Fruit fly (Drosophila melanogaster) whole organism, embryonic: ENCODE results near the gene Ir21a.
"Not testable (repeated sequence)": the region's sequence is repeated elsewhere in the genome, so short reads cannot be mapped to it uniquely, and the experiment has no call there.

Experiments used
- CG11504 ChIP-seq: fragments of 200-800 bp; sonication (Bioruptor generic); optimal IDR thresholded peaks from 3 replicates; lab custom pipeline; 2019; ENCODE audit warnings: missing biosample characterization, mild to moderate bottlenecking, missing genetic modification characterization, moderate library complexity
- CG8478 ChIP-seq: fragments of >200 bp; optimal IDR thresholded peaks from 2 replicates; lab custom pipeline; 2018
- H15 ChIP-seq: fragments of 200-800 bp; sonication (Bioruptor generic); IDR thresholded peaks from 3 replicates; pipeline ENCODE4 v1.3.6; 2022; ENCODE audit warnings: missing biosample characterization, missing genetic modification characterization
- Kr ChIP-seq: fragments of 200-800 bp; sonication (Bioruptor generic); optimal IDR thresholded peaks from 2 replicates; lab custom pipeline; 2017; ENCODE audit warnings: missing biosample characterization, mild to moderate bottlenecking, missing genetic modification characterization
- Med ChIP-seq: fragments of 200-800 bp; sonication (Bioruptor generic); peaks from one replicate; lab custom pipeline; 2016; ENCODE audit warnings: missing biosample characterization, missing genetic modification characterization, mild to moderate bottlenecking, inconsistent platforms, moderate library complexity
- Sry-β ChIP-seq: fragments of 200-800 bp; sonication (Bioruptor generic); optimal IDR thresholded peaks from 2 replicates; lab custom pipeline; 2018; ENCODE audit warnings: missing biosample characterization, mild to moderate bottlenecking, missing genetic modification characterization, moderate library complexity
- Ssrp ChIP-seq: fragments of 200-800 bp; sonication (Bioruptor generic); optimal IDR thresholded peaks from 2 replicates; lab custom pipeline; 2018; ENCODE audit warnings: missing biosample characterization, mild to moderate bottlenecking, missing genetic modification characterization, moderate library complexity
- chn ChIP-seq: fragments of 200-800 bp; sonication (Bioruptor generic); optimal IDR thresholded peaks from 2 replicates; lab custom pipeline; 2016; ENCODE audit warnings: missing biosample characterization, missing genetic modification characterization
- dati ChIP-seq: fragments of 200-800 bp; sonication (Bioruptor generic); IDR thresholded peaks from 2 replicates; pipeline ENCODE4 v1.3.6; 2022; ENCODE audit warnings: missing biosample characterization, missing genetic modification characterization
- gce ChIP-seq: fragments of 200-800 bp; sonication (Bioruptor generic); IDR thresholded peaks from 3 replicates; pipeline ENCODE4 v1.3.6; 2022; ENCODE audit warnings: missing biosample characterization, missing genetic modification characterization
- prd ChIP-seq, 3 experiments: fragments of >200 bp in 2 of 3; fragments of 200-800 bp in 1 of 3; sonication (Bioruptor generic) in 1 of 3; optimal IDR thresholded peaks in 2 of 3; IDR thresholded peaks in 1 of 3; 2 replicates in 2 of 3; 3 replicates in 1 of 3; pipeline versions ENCODE4 v1.3.6 to Lab custom; 2017 to 2022; ENCODE audit warnings: missing biosample characterization in 1 of 3, missing genetic modification characterization in 1 of 3
- stwl ChIP-seq: fragments of 200-800 bp; sonication (Bioruptor generic); optimal IDR thresholded peaks from 3 replicates; lab custom pipeline; 2018; ENCODE audit warnings: missing biosample characterization, mild to moderate bottlenecking, missing genetic modification characterization, moderate library complexity
- wor ChIP-seq: fragments of 200-800 bp; sonication (Bioruptor generic); IDR thresholded peaks from 2 replicates; pipeline ENCODE4 v1.3.6; 2022; ENCODE audit warnings: missing biosample characterization, missing genetic modification characterization

DNA sequence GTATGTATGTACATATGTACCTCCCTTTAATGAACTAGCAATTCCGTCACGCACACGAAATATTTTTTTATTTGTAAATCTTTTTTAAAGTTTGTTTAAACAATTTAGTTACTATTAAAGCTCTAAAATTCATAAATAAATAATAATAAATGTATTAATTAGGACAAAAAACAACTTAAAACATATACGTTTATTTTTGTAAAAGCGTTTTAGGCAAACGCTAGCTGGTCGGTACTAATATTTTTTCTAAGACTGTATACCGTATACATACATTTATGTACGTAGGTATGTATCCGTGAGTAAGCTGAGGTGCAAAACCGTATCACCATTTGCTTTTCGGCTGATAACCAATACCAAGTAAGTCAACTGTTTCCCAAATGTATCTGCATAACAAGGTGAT, 4.5 kb downstream of the Ir21a start:
- TF ChIP-seq stwl (tag; lab: Kevin White, UChicago); chn; CG8478 (lab: Kevin White, UChicago); Kr; dati (GFP tag; lab: Robert Waterston, UW); gce (GFP tag; lab: Robert Waterston, UW); Ssrp (tag; lab: Kevin White, UChicago); H15 (GFP tag; lab: Robert Waterston, UW); wor (GFP tag; lab: Robert Waterston, UW); Med (GFP tag; lab: Kevin White, UChicago); Sry-β (GFP tag; lab: Kevin White, UChicago); CG11504 (tag; lab: Kevin White, UChicago); prd (optimal IDR thresholded peaks at IDR 0.05; lab: Kevin White, UChicago); prd (GFP tag; IDR thresholded peaks at IDR 0.05; lab: Robert Waterston, UW): not testable (repeated sequence)
